Worm (Caenorhabditis elegans) whole organism, late embryonic: ENCODE data around the gene fbxa-1.

Source experiments
- T23F11.4 ChIP-seq: fragments of 200-800 bp; sonication (Bioruptor generic); optimal IDR thresholded peaks from 2 replicates; lab custom pipeline; 2018; ENCODE audit warnings: mild to moderate bottlenecking, missing genetic modification characterization, missing compliant biosample characterization
- Y22D7AL.16 ChIP-seq: sonication (generic microtip); optimal IDR thresholded peaks from 2 replicates; lab custom pipeline; 2016; ENCODE audit warnings: missing genetic modification characterization, missing compliant biosample characterization
- ahr-1 ChIP-seq: sonication (generic microtip); optimal IDR thresholded peaks from 2 replicates; lab custom pipeline; 2016; ENCODE audit warnings: missing genetic modification characterization, missing compliant biosample characterization
- ceh-14 ChIP-seq: sonication (generic microtip); optimal IDR thresholded peaks from 2 replicates; lab custom pipeline; 2016; ENCODE audit warnings: missing genotype, missing genetic modification characterization, missing compliant biosample characterization
- fax-1 ChIP-seq: sonication (generic microtip); optimal IDR thresholded peaks from 2 replicates; lab custom pipeline; 2016; ENCODE audit warnings: missing genotype, missing genetic modification characterization, missing compliant biosample characterization
- hlh-13 ChIP-seq: fragments of 200-800 bp; sonication (Bioruptor generic); optimal IDR thresholded peaks from 2 replicates; lab custom pipeline; 2018; ENCODE audit warnings: mild to moderate bottlenecking, missing genetic modification characterization, missing compliant biosample characterization
- pqm-1 ChIP-seq: sonication (generic microtip); optimal IDR thresholded peaks from 2 replicates; lab custom pipeline; 2016; ENCODE audit warnings: missing genetic modification characterization, missing compliant biosample characterization
- rnt-1 ChIP-seq: sonication (generic microtip); optimal IDR thresholded peaks from 2 replicates; lab custom pipeline; 2016; ENCODE audit warnings: missing genetic modification characterization, missing compliant biosample characterization

DNA sequence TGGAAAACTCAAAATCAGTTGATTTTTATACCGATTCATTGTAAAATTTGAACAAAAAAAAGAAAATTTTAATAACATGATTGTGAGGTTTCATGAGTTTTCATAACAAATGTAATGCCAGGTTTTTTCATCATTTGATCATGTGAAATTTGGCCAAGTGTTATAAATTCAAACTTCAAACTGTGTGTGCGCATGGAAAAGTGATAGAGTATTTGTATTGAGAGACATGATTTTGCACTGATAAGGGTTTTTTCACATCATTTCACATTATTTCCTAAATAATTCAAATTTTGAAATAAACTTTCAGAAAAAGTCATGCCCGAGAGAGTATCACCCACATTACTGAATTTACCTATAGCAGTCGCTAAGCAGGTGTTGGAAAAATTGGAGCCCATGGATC lies 16.8 kb downstream of the fbxa-1 start, which contains the start of gene fbxa-219:
- TF ChIP-seq rnt-1: no peak
- no peak for TF ChIP-seq hlh-13 (GFP tag; lab: Kevin White, UChicago)
- TF ChIP-seq ahr-1 (tag; lab: Kevin White, UChicago): no peak
- no peak for TF ChIP-seq ceh-14 (tag; lab: Kevin White, UChicago)
- TF ChIP-seq Y22D7AL.16: no peak
- no peak for TF ChIP-seq fax-1 (tag; lab: Kevin White, UChicago)
- TF ChIP-seq T23F11.4 (GFP tag; lab: Kevin White, UChicago): no peak
- TF ChIP-seq pqm-1 (tag; lab: Kevin White, UChicago): no peak
